Fruit fly (Drosophila melanogaster) whole organism, pupa: ENCODE results near the gene dyw.

Experiments used
- CG10348 ChIP-seq: fragments of 200-800 bp; sonication (Bioruptor generic); IDR thresholded peaks from 2 replicates; pipeline ENCODE4 v1.3.6; 2022; ENCODE audit warnings: missing biosample characterization, missing genetic modification characterization
- CG34367 ChIP-seq: fragments of 200-800 bp; sonication (Bioruptor generic); optimal IDR thresholded peaks from 2 replicates; lab custom pipeline; 2018; ENCODE audit warnings: missing biosample characterization, mild to moderate bottlenecking, missing genetic modification characterization
- D1 ChIP-seq: fragments of 200-800 bp; sonication (Bioruptor generic); optimal IDR thresholded peaks from 2 replicates; lab custom pipeline; 2018; ENCODE audit warnings: missing biosample characterization, mild to moderate bottlenecking, missing genetic modification characterization, moderate library complexity
- rn ChIP-seq: fragments of 200-800 bp; sonication (Bioruptor generic); IDR thresholded peaks from 2 replicates; pipeline ENCODE4 v1.3.6; 2022; ENCODE audit warnings: missing biosample characterization, missing genetic modification characterization

dm6 chrX:2693786-2694185 is at the start of gene dyw:
- TF ChIP-seq rn (no peak), CG10348 (GFP tag; lab: Robert Waterston, UW) (no peak), CG34367 (no peak), D1 (tag; lab: Kevin White, UChicago) (no peak)
